Worm (Caenorhabditis elegans) whole organism, L1 larva: ENCODE measurements around the gene R03G8.3.

ENCODE experiments used
- ama-1 ChIP-seq: fragments of 150-350 bp; optimal IDR thresholded peaks from 2 replicates; lab custom pipeline; 2014
- elt-2 ChIP-seq: sonication (generic microtip); optimal IDR thresholded peaks from 2 replicates; lab custom pipeline; 2016; ENCODE audit warnings: missing genetic modification characterization, mild to moderate bottlenecking, inconsistent platforms, missing compliant biosample characterization, missing genetic modification reagents
- isw-1 ChIP-seq: fragments of 200-800 bp; sonication (Bioruptor generic); IDR thresholded peaks from 2 replicates; pipeline ENCODE4 v1.3.6; 2022; ENCODE audit warnings: missing genetic modification characterization, missing compliant biosample characterization
- mef-2 ChIP-seq: fragments of 150-350 bp; optimal IDR thresholded peaks from 2 replicates; lab custom pipeline; 2014; ENCODE audit warnings: missing biosample characterization, missing genetic modification characterization
- nhr-12 ChIP-seq: sonication (generic microtip); optimal IDR thresholded peaks from 2 replicates; lab custom pipeline; 2017; ENCODE audit warnings: missing biosample characterization, missing genetic modification characterization
- nhr-28 ChIP-seq: fragments of 150-350 bp; optimal IDR thresholded peaks from 2 replicates; lab custom pipeline; 2014; ENCODE audit warnings: missing biosample characterization, missing genetic modification characterization
- ztf-4 ChIP-seq: fragments of 150-350 bp; optimal IDR thresholded peaks from 2 replicates; lab custom pipeline; 2014; ENCODE audit warnings: missing biosample characterization, missing genetic modification characterization

DNA sequence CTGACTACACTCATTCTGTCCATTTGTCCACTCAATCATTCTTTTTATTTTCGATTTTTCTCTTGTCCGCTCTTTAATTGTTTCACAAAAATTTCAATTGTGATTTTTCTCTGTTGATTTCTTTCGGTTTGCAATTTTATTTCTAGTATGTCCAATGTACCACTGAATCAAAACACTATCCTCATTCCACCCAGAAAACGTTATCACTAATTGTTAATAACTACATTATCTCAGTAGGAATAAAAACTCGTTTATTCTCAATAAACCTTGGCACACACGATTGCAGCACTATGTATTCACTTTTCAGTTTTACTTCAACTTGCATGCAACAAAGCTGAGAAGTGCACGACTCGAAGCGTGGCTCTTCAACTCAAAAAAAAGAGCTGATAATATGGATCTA, 39.4 kb upstream of the R03G8.3 start, which contains the start of gene K03A11.1:
- no peak for TF ChIP-seq isw-1 (GFP tag; lab: Robert Waterston, UW)
- TF ChIP-seq nhr-12, result no peak
- no peak for TF ChIP-seq nhr-28 (tag; lab: Kevin White, UChicago)
- TF ChIP-seq ztf-4 (tag; lab: Kevin White, UChicago), result no peak
- TF ChIP-seq mef-2, result no peak
- no peak for TF ChIP-seq ama-1
- TF ChIP-seq elt-2 (tag; lab: Kevin White, UChicago), result no peak
